Worm (Caenorhabditis elegans): ENCODE data around the gene K09H11.6.

K09H11.6 gene

ce11 chrV:5708331-5708730, 27.6 kb downstream of the K09H11.6 start:
- TF ChIP-seq lir-3 (tag; optimal IDR thresholded peaks at IDR 0.05), result no peak
- TF ChIP-seq hif-1 (tag; optimal IDR thresholded peaks at IDR 0.05), result no peak
- TF ChIP-seq daf-12 (tag; optimal IDR thresholded peaks at IDR 0.05), result no peak
- no peak for TF ChIP-seq nhr-6 (tag; optimal IDR thresholded peaks at IDR 0.05)
- no peak for TF ChIP-seq unc-130 (GFP tag; optimal IDR thresholded peaks at IDR 0.05)
- no peak for TF ChIP-seq ZK546.5 (tag; optimal IDR thresholded peaks at IDR 0.05)
- no peak for TF ChIP-seq snpc-4 (tag; optimal IDR thresholded peaks at IDR 0.05)
- TF ChIP-seq unc-62 (GFP tag; optimal IDR thresholded peaks at IDR 0.05 in 1 of 2), result peak in 1 of 2 experiments; percentile 52
- no peak for TF ChIP-seq unc-62 (tag; optimal IDR thresholded peaks at IDR 0.05)

- TF ChIP-seq nhr-237 (tag; optimal IDR thresholded peaks at IDR 0.05) (no peak), aha-1 (tag) (peak; percentile 47)
These were observed 30.5 kb downstream of the K09H11.6 start, which contains the start of gene peli-1 for ce11 chrV:5705510-5705909. Gene peli-1 (plus strand): TSS chrV:5705810.

ce11 chrV:5704467-5704866, 31.5 kb downstream of the K09H11.6 start:
- TF ChIP-seq mes-2 (tag; optimal IDR thresholded peaks at IDR 0.05; ENCODE audit: poor library complexity, severe bottlenecking) (no peak), T20F7.1 (GFP tag; optimal IDR thresholded peaks at IDR 0.05) (no peak), F37D6.2 (tag; optimal IDR thresholded peaks at IDR 0.05) (no peak), sdz-12 (GFP tag; optimal IDR thresholded peaks at IDR 0.05) (no peak), ceh-20 (GFP tag; IDR thresholded peaks at IDR 0.05) (no peak), hif-1 (tag; optimal IDR thresholded peaks at IDR 0.05) (no peak), ceh-82 (tag; optimal IDR thresholded peaks at IDR 0.05) (no peak), dmd-6 (GFP tag; IDR thresholded peaks at IDR 0.05) (no peak), ama-1 (optimal IDR thresholded peaks at IDR 0.05) (no peak), daf-16 (GFP tag; optimal IDR thresholded peaks at IDR 0.05) (no peak), daf-16 (tag; optimal IDR thresholded peaks at IDR 0.05) (no peak), Y75B8A.6 (GFP tag; IDR thresholded peaks at IDR 0.05) (no peak), zag-1 (tag; optimal IDR thresholded peaks at IDR 0.05) (no peak), hmg-1.1 (GFP tag; IDR thresholded peaks at IDR 0.05) (no peak), ztf-11 (tag; optimal IDR thresholded peaks at IDR 0.05) (no peak), fkh-10 (GFP tag; optimal IDR thresholded peaks at IDR 0.05) (no peak)

ce11 chrV:5701106-5701505, 34.9 kb downstream of the K09H11.6 start:
- no peak for TF ChIP-seq ceh-28 (tag; optimal IDR thresholded peaks at IDR 0.05)
- peak; percentile 73 for TF ChIP-seq ama-1 (optimal IDR thresholded peaks at IDR 0.05)
- TF ChIP-seq hlh-11 (tag; optimal IDR thresholded peaks at IDR 0.05), result peak; percentile 68
- peak; percentile 89 for TF ChIP-seq aha-1 (tag)
- peak; percentile 38 for TF ChIP-seq nhr-25 (tag; optimal IDR thresholded peaks at IDR 0.05; ENCODE audit: borderline replicate concordance, insufficient read depth)
- TF ChIP-seq pha-4 (GFP tag; IDR thresholded peaks at IDR 0.05), result no peak
- no peak for TF ChIP-seq pha-4 (tag; optimal IDR thresholded peaks at IDR 0.05)
- TF ChIP-seq nhr-28 (tag; optimal IDR thresholded peaks at IDR 0.05), result peak; percentile 52
- peak; percentile 39 for TF ChIP-seq mxl-3 (GFP tag; optimal IDR thresholded peaks at IDR 0.05)

ce11 chrV:5699835-5700441, 36.0 kb downstream of the K09H11.6 start, which contains the start of gene clec-1:
Gene clec-1 (plus strand): TSS chrV:5700154.
- no peak for TF ChIP-seq daf-19 (GFP tag; conservative IDR thresholded peaks at IDR 0.05)
- no peak for TF ChIP-seq ces-1 (GFP tag; optimal IDR thresholded peaks at IDR 0.05)
- no peak for TF ChIP-seq T20F7.1 (GFP tag; optimal IDR thresholded peaks at IDR 0.05)
- peak; percentile 52 for TF ChIP-seq ama-1 (optimal IDR thresholded peaks at IDR 0.05)
- no peak for TF ChIP-seq pqm-1 (tag; optimal IDR thresholded peaks at IDR 0.05)
- TF ChIP-seq nhr-28 (tag; optimal IDR thresholded peaks at IDR 0.05), result peak; percentile 23
- no peak for TF ChIP-seq F26F4.8 (GFP tag; conservative IDR thresholded peaks at IDR 0.05)
- no peak for TF ChIP-seq mep-1 (tag; optimal IDR thresholded peaks at IDR 0.05)
- no peak for TF ChIP-seq R02D3.7 (tag; optimal IDR thresholded peaks at IDR 0.05)
- no peak for TF ChIP-seq pha-4 (GFP tag; IDR thresholded peaks at IDR 0.05)
- no peak for TF ChIP-seq pha-4 (tag; optimal IDR thresholded peaks at IDR 0.05)
- no peak for TF ChIP-seq nhr-10 (tag; optimal IDR thresholded peaks at IDR 0.05)
- TF ChIP-seq set-16 (GFP tag; IDR thresholded peaks at IDR 0.05), result no peak; the same call in 1 of the 2 replicates
- no peak for TF ChIP-seq ztf-11 (tag; optimal IDR thresholded peaks at IDR 0.05)
- no peak for TF ChIP-seq egl-27 (tag; optimal IDR thresholded peaks at IDR 0.05)
- TF ChIP-seq snpc-1.2 (GFP tag; IDR thresholded peaks at IDR 0.05), result no peak
- TF ChIP-seq F44E2.7 (GFP tag; IDR thresholded peaks at IDR 0.05), result no peak
- no peak for TF ChIP-seq nhr-111 (GFP tag; optimal IDR thresholded peaks at IDR 0.05)
- no peak for TF ChIP-seq spr-1 (tag; optimal IDR thresholded peaks at IDR 0.05)

Data from whole organism, L4 larva.